Fruit fly (Drosophila melanogaster): ENCODE measurements around the gene CG43725.

Gene CG43725

dm6 chr2L:11057333-11058110, 17.8 kb upstream of the CG43725 start (continued):
- TF ChIP-seq gsb (GFP tag; IDR thresholded peaks at IDR 0.05) (0 out of 2 replicates have a peak, but pooled peaks have one; percentile 12), kni (GFP tag; optimal IDR thresholded peaks at IDR 0.05) (no peak), Fer1 (GFP tag; optimal IDR thresholded peaks at IDR 0.05) (peak; percentile 42), CG34422 (GFP tag; IDR thresholded peaks at IDR 0.05) (peak; percentile 40; the same call in 2 of the 3 replicates), CG12659 (GFP tag; optimal IDR thresholded peaks at IDR 0.05) (peak; percentile 81), CG1233 (GFP tag; optimal IDR thresholded peaks at IDR 0.05) (peak; percentile 53), Deaf1 (tag; optimal IDR thresholded peaks at IDR 0.05) (peak; percentile 77), dysf (GFP tag; IDR thresholded peaks at IDR 0.05) (peak; percentile 87), CG7357 (GFP tag; IDR thresholded peaks at IDR 0.05) (no peak), Neu2 (GFP tag; optimal IDR thresholded peaks at IDR 0.05; ENCODE audit: borderline replicate concordance) (no peak), Kr (GFP tag; optimal IDR thresholded peaks at IDR 0.05) (no peak), lbe (GFP tag; optimal IDR thresholded peaks at IDR 0.05) (peak; percentile 28), fru (optimal IDR thresholded peaks at IDR 0.05) (no peak), Tbp (GFP tag; optimal IDR thresholded peaks at IDR 0.05) (no peak), so (GFP tag; IDR thresholded peaks at IDR 0.05) (peak; percentile 74), cad (GFP tag; optimal IDR thresholded peaks at IDR 0.05) (no peak), p53 (GFP tag; optimal IDR thresholded peaks at IDR 0.05) (no peak), CG2129 (GFP tag; IDR thresholded peaks at IDR 0.05; ENCODE audit: partially characterized antibody) (no peak), Hand (GFP tag; optimal IDR thresholded peaks at IDR 0.05) (no peak), CG17829 (tag; optimal IDR thresholded peaks at IDR 0.05) (peak; percentile 71), Sry-δ (GFP tag; optimal IDR thresholded peaks at IDR 0.05) (no peak), CG13775 (GFP tag; optimal IDR thresholded peaks at IDR 0.05) (peak; percentile 71), H2.0 (GFP tag; IDR thresholded peaks at IDR 0.05) (peak; percentile 84), Spps (tag; optimal IDR thresholded peaks at IDR 0.05) (peak; percentile 1), CG43689 (GFP tag; IDR thresholded peaks at IDR 0.05) (peak; percentile 57), CG31388 (GFP tag; optimal IDR thresholded peaks at IDR 0.05) (no peak), CG14014 (GFP tag; IDR thresholded peaks at IDR 0.05) (peak; percentile 67), sens-2 (GFP tag; IDR thresholded peaks at IDR 0.05) (no peak), lola (GFP tag; optimal IDR thresholded peaks at IDR 0.05) (peak in 1 of 3 experiments; percentile 67), trem (tag; optimal IDR thresholded peaks at IDR 0.05) (peak; percentile 50), Dbx (GFP tag; IDR thresholded peaks at IDR 0.05) (no peak), CG11093 (GFP tag; IDR thresholded peaks at IDR 0.05) (peak; percentile 55; the same call in 2 of the 3 replicates), Mad (GFP tag; optimal IDR thresholded peaks at IDR 0.05) (peak; percentile 75), Nf-YB (GFP tag; optimal IDR thresholded peaks at IDR 0.05) (peak; percentile 45), Xbp1 (GFP tag; optimal IDR thresholded peaks at IDR 0.05) (peak; percentile 80), chn (GFP tag; optimal IDR thresholded peaks at IDR 0.05) (peak; percentile 77), amos (GFP tag; IDR thresholded peaks at IDR 0.05; ENCODE audit: partially characterized antibody) (no peak; the same call in 1 of the 2 replicates), CG17802 (tag; optimal IDR thresholded peaks at IDR 0.05) (no peak), CrebB (tag; optimal IDR thresholded peaks at IDR 0.05) (peak; percentile 22), ro (GFP tag; IDR thresholded peaks at IDR 0.05) (peak; percentile 78), ewg (GFP tag; optimal IDR thresholded peaks at IDR 0.05) (peak; percentile 54), PHDP (tag; optimal IDR thresholded peaks at IDR 0.05) (peak; percentile 69), ttk (GFP tag; IDR thresholded peaks at IDR 0.05) (peak; percentile 72), pfk (GFP tag; optimal IDR thresholded peaks at IDR 0.05) (no peak), ara (GFP tag; IDR thresholded peaks at IDR 0.05) (peak; percentile 52; the same call in 1 of the 2 replicates), Dip3 (GFP tag; optimal IDR thresholded peaks at IDR 0.05) (peak; percentile 26), h (optimal IDR thresholded peaks at IDR 0.05) (no peak), E2f1 (GFP tag; IDR thresholded peaks at IDR 0.05) (peak; percentile 56), CG7963 (GFP tag; IDR thresholded peaks at IDR 0.05; ENCODE audit: partially characterized antibody) (no peak), dan (GFP tag; IDR thresholded peaks at IDR 0.05) (no peak)
